Worm (Caenorhabditis elegans) whole organism, L1 larva: ENCODE results near the gene kin-24.

ENCODE experiments used
- C16A3.4 ChIP-seq: fragments of 150-350 bp; optimal IDR thresholded peaks from 2 replicates; lab custom pipeline; 2014; ENCODE audit warnings: missing biosample characterization, missing genetic modification characterization
- C34B4.2 ChIP-seq: sonication (generic microtip); optimal IDR thresholded peaks from 2 replicates; lab custom pipeline; 2017; ENCODE audit warnings: mild to moderate bottlenecking, missing genetic modification characterization, missing compliant biosample characterization
- Y116A8C.19 ChIP-seq: sonication (generic microtip); optimal IDR thresholded peaks from 2 replicates; lab custom pipeline; 2016; ENCODE audit warnings: missing compliant biosample characterization, missing genetic modification characterization, borderline replicate concordance
- aha-1 ChIP-seq: fragments of 150-350 bp; optimal IDR thresholded peaks from 2 replicates; lab custom pipeline; 2014; ENCODE audit warnings: missing biosample characterization, missing genetic modification characterization
- alr-1 ChIP-seq: fragments of 200-800 bp; sonication (Bioruptor generic); optimal IDR thresholded peaks from 2 replicates; lab custom pipeline; 2018; ENCODE audit warnings: borderline replicate concordance, mild to moderate bottlenecking, missing genetic modification characterization, missing compliant biosample characterization
- aly-2 ChIP-seq: fragments of 150-350 bp; optimal IDR thresholded peaks from 2 replicates; lab custom pipeline; 2014; ENCODE audit warnings: missing biosample characterization, missing genetic modification characterization
- blmp-1 ChIP-seq: fragments of 150-350 bp; optimal IDR thresholded peaks from 2 replicates; lab custom pipeline; 2014; ENCODE audit warnings: missing biosample characterization, missing genetic modification characterization
- ceh-8 ChIP-seq: fragments of 200-800 bp; sonication (Bioruptor generic); optimal IDR thresholded peaks from 2 replicates; lab custom pipeline; 2018; ENCODE audit warnings: mild to moderate bottlenecking, missing genetic modification characterization, moderate library complexity, missing compliant biosample characterization
- ces-1 ChIP-seq: fragments of 150-350 bp; optimal IDR thresholded peaks from 2 replicates; lab custom pipeline; 2014; ENCODE audit warnings: missing biosample characterization, missing genetic modification reagents, missing genetic modification characterization
- dsc-1 ChIP-seq: sonication (generic microtip); optimal IDR thresholded peaks from 2 replicates; lab custom pipeline; 2016; ENCODE audit warnings: mild to moderate bottlenecking, missing genetic modification characterization, missing compliant biosample characterization
- efl-1 ChIP-seq, 4 experiments: fragments of 150-350 bp; optimal IDR thresholded peaks in 3 of 4; peaks in 1 of 4; 1 replicate in 1 of 4; 2 replicates in 3 of 4; lab custom pipeline; 2014; ENCODE audit warnings: missing biosample characterization in 2 of 4, missing genetic modification characterization in 2 of 4, missing genetic modification reagents in 2 of 4
- efl-3 ChIP-seq: fragments of 200-800 bp; sonication (Bioruptor generic); optimal IDR thresholded peaks from 2 replicates; lab custom pipeline; 2018; ENCODE audit warnings: mild to moderate bottlenecking, missing genetic modification characterization, missing compliant biosample characterization
- fkh-4 ChIP-seq: sonication (generic microtip); optimal IDR thresholded peaks from 2 replicates; lab custom pipeline; 2016; ENCODE audit warnings: missing compliant biosample characterization, missing genetic modification characterization, borderline replicate concordance
- fkh-8 ChIP-seq: sonication (generic microtip); optimal IDR thresholded peaks from 2 replicates; lab custom pipeline; 2016; ENCODE audit warnings: mild to moderate bottlenecking, missing genetic modification characterization, missing compliant biosample characterization
- fos-1 ChIP-seq: fragments of 150-350 bp; optimal IDR thresholded peaks from 2 replicates; lab custom pipeline; 2014; ENCODE audit warnings: missing biosample characterization, missing genetic modification characterization
- hlh-17 ChIP-seq: fragments of 200-800 bp; sonication (Bioruptor generic); optimal IDR thresholded peaks from 2 replicates; lab custom pipeline; 2018; ENCODE audit warnings: missing genetic modification characterization, mild to moderate bottlenecking, missing compliant biosample characterization, moderate library complexity, borderline replicate concordance
- hlh-4 ChIP-seq: sonication (generic microtip); optimal IDR thresholded peaks from 2 replicates; lab custom pipeline; 2016; ENCODE audit warnings: mild to moderate bottlenecking, missing genetic modification characterization, missing compliant biosample characterization
- irx-1 ChIP-seq: sonication (generic microtip); optimal IDR thresholded peaks from 2 replicates; lab custom pipeline; 2016; ENCODE audit warnings: missing genetic modification characterization, missing compliant biosample characterization
- lin-13 ChIP-seq: fragments of 150-350 bp; optimal IDR thresholded peaks from 2 replicates; lab custom pipeline; 2014; ENCODE audit warnings: missing biosample characterization, missing genetic modification reagents, missing genetic modification characterization
- lin-14 ChIP-seq: fragments of 200-800 bp; sonication (Bioruptor generic); optimal IDR thresholded peaks from 2 replicates; lab custom pipeline; 2018; ENCODE audit warnings: mild to moderate bottlenecking, missing genetic modification characterization, moderate library complexity, missing compliant biosample characterization
- lin-15B ChIP-seq: fragments of 150-350 bp; sonication (generic microtip); optimal IDR thresholded peaks from 3 replicates; lab custom pipeline; 2014; ENCODE audit warnings: missing biosample characterization, missing genetic modification characterization
- lin-35 ChIP-seq, 2 experiments: fragments of 150-350 bp; optimal IDR thresholded peaks; 2 replicates each; lab custom pipeline; 2014; ENCODE audit warnings: missing biosample characterization in 2 of 2, missing genetic modification characterization in 2 of 2, missing genetic modification reagents in 2 of 2
- lin-39 ChIP-seq: fragments of 150-350 bp; optimal IDR thresholded peaks from 2 replicates; lab custom pipeline; 2014; ENCODE audit warnings: missing biosample characterization, missing genetic modification reagents, missing genetic modification characterization
- lir-3 ChIP-seq: sonication (generic microtip); optimal IDR thresholded peaks from 2 replicates; lab custom pipeline; 2016; ENCODE audit warnings: mild to moderate bottlenecking, missing genetic modification characterization, moderate library complexity, missing compliant biosample characterization; ENCODE audit not compliant: poor library complexity
- nhr-11 ChIP-seq: fragments of 150-350 bp; optimal IDR thresholded peaks from 2 replicates; lab custom pipeline; 2014; ENCODE audit warnings: missing biosample characterization, missing genetic modification characterization
- nhr-12 ChIP-seq: sonication (generic microtip); optimal IDR thresholded peaks from 2 replicates; lab custom pipeline; 2017; ENCODE audit warnings: missing biosample characterization, missing genetic modification characterization
- nhr-20 ChIP-seq: sonication (generic microtip); optimal IDR thresholded peaks from 2 replicates; lab custom pipeline; 2016; ENCODE audit warnings: mild to moderate bottlenecking, missing genetic modification characterization, missing compliant biosample characterization
- nhr-28 ChIP-seq: fragments of 150-350 bp; optimal IDR thresholded peaks from 2 replicates; lab custom pipeline; 2014; ENCODE audit warnings: missing biosample characterization, missing genetic modification characterization
- nhr-47 ChIP-seq: sonication (generic microtip); optimal IDR thresholded peaks from 2 replicates; lab custom pipeline; 2016; ENCODE audit warnings: mild to moderate bottlenecking, missing genetic modification characterization, moderate library complexity, missing compliant biosample characterization
- nhr-71 ChIP-seq: sonication (generic microtip); optimal IDR thresholded peaks from 2 replicates; lab custom pipeline; 2016; ENCODE audit warnings: mild to moderate bottlenecking, missing genetic modification characterization, moderate library complexity, missing compliant biosample characterization
- nhr-76 ChIP-seq: sonication (generic microtip); optimal IDR thresholded peaks from 2 replicates; lab custom pipeline; 2017; ENCODE audit warnings: missing biosample characterization, missing genetic modification characterization
- nhr-77 ChIP-seq: fragments of 150-350 bp; optimal IDR thresholded peaks from 2 replicates; lab custom pipeline; 2014; ENCODE audit warnings: missing biosample characterization, missing genetic modification characterization
- nhr-85 ChIP-seq: sonication (generic microtip); peaks from one replicate; lab custom pipeline; 2016; ENCODE audit warnings: missing genetic modification characterization, inconsistent platforms, missing compliant biosample characterization
- nhr-90 ChIP-seq: sonication (generic microtip); optimal IDR thresholded peaks from 2 replicates; lab custom pipeline; 2016; ENCODE audit warnings: mild to moderate bottlenecking, missing genetic modification characterization, missing compliant biosample characterization; ENCODE audit not compliant: poor library complexity
- pax-3 ChIP-seq: fragments of 200-800 bp; sonication (Bioruptor generic); optimal IDR thresholded peaks from 2 replicates; lab custom pipeline; 2018; ENCODE audit warnings: mild to moderate bottlenecking, missing genetic modification characterization, moderate library complexity, missing compliant biosample characterization
- rnt-1 ChIP-seq: sonication (generic microtip); optimal IDR thresholded peaks from 2 replicates; lab custom pipeline; 2016; ENCODE audit warnings: mild to moderate bottlenecking, missing genetic modification characterization, moderate library complexity, missing compliant biosample characterization
- skn-1 ChIP-seq: fragments of 150-350 bp; optimal IDR thresholded peaks from 2 replicates; lab custom pipeline; 2014; ENCODE audit warnings: missing biosample characterization, missing genetic modification characterization
- snu-23 ChIP-seq: sonication (generic microtip); optimal IDR thresholded peaks from 2 replicates; lab custom pipeline; 2016; ENCODE audit warnings: missing genetic modification characterization, missing compliant biosample characterization
- sox-4 ChIP-seq: sonication (generic microtip); optimal IDR thresholded peaks from 2 replicates; lab custom pipeline; 2016; ENCODE audit warnings: missing genetic modification characterization, missing compliant biosample characterization
- sptf-1 ChIP-seq: fragments of 150-350 bp; optimal IDR thresholded peaks from 2 replicates; lab custom pipeline; 2014; ENCODE audit warnings: missing biosample characterization, missing genetic modification characterization
- tbx-2 ChIP-seq: sonication (generic microtip); optimal IDR thresholded peaks from 2 replicates; lab custom pipeline; 2016; ENCODE audit warnings: missing genetic modification characterization, missing compliant biosample characterization
- unc-30 ChIP-seq: sonication (generic microtip); optimal IDR thresholded peaks from 2 replicates; lab custom pipeline; 2017; ENCODE audit warnings: missing biosample characterization, missing genetic modification characterization
- unc-86 ChIP-seq: sonication (generic microtip); optimal IDR thresholded peaks from 2 replicates; lab custom pipeline; 2016; ENCODE audit warnings: missing genetic modification characterization, missing compliant biosample characterization
- vab-15 ChIP-seq: sonication (generic microtip); optimal IDR thresholded peaks from 2 replicates; lab custom pipeline; 2017; ENCODE audit warnings: missing genotype, mild to moderate bottlenecking, missing genetic modification characterization, missing compliant biosample characterization
- xbp-1 ChIP-seq: sonication (generic microtip); optimal IDR thresholded peaks from 2 replicates; lab custom pipeline; 2016; ENCODE audit warnings: missing genetic modification characterization, missing compliant biosample characterization
- zag-1 ChIP-seq: fragments of 150-350 bp; optimal IDR thresholded peaks from 2 replicates; lab custom pipeline; 2014; ENCODE audit warnings: missing biosample characterization, missing genetic modification characterization
- zip-4 ChIP-seq: fragments of 200-800 bp; sonication (Bioruptor generic); optimal IDR thresholded peaks from 2 replicates; lab custom pipeline; 2018; ENCODE audit warnings: mild to moderate bottlenecking, missing genetic modification characterization, moderate library complexity, missing compliant biosample characterization

Gene kin-24

ce11 chrIV:9795250-9795649, 45.6 kb downstream of the kin-24 start:
- TF ChIP-seq efl-1 (optimal IDR thresholded peaks at IDR 0.05; lab: Kevin White, UChicago) (no peak), efl-1 (GFP tag; optimal IDR thresholded peaks at IDR 0.05 in 1 of 2; lab: Kevin White, UChicago) (peak in 1 of 2 experiments; percentile 92), nhr-76 (tag; lab: Kevin White, UChicago) (no peak)

ce11 chrIV:9790708-9791107, 50.2 kb downstream of the kin-24 start:
- TF ChIP-seq unc-30 (tag; lab: Kevin White, UChicago) (no peak), nhr-77 (tag; lab: Kevin White, UChicago) (no peak), nhr-11 (tag; lab: Kevin White, UChicago) (no peak), lin-13 (no peak), irx-1 (tag; lab: Kevin White, UChicago) (peak; percentile 42), pax-3 (tag; lab: Kevin White, UChicago) (no peak), nhr-20 (tag; lab: Kevin White, UChicago) (peak; percentile 17), fkh-8 (no peak), lin-15B (tag; lab: Kevin White, UChicago) (no peak), sox-4 (no peak), rnt-1 (no peak), skn-1 (tag; lab: Kevin White, UChicago) (no peak), ceh-8 (GFP tag; lab: Kevin White, UChicago) (no peak), C16A3.4 (no peak), snu-23 (peak; percentile 22), zip-4 (GFP tag; lab: Kevin White, UChicago) (no peak), nhr-90 (tag; lab: Kevin White, UChicago) (no peak), vab-15 (tag; lab: Kevin White, UChicago) (peak; percentile 66), C34B4.2 (no peak), nhr-28 (tag; lab: Kevin White, UChicago) (no peak), nhr-12 (tag; lab: Kevin White, UChicago) (no peak), xbp-1 (no peak), aly-2 (no peak), lin-14 (GFP tag; lab: Kevin White, UChicago) (no peak), fkh-4 (tag; lab: Kevin White, UChicago) (no peak), unc-86 (tag; lab: Kevin White, UChicago) (no peak), nhr-71 (tag; lab: Kevin White, UChicago) (peak; percentile 39), sptf-1 (tag; lab: Kevin White, UChicago) (no peak), ces-1 (GFP tag; lab: Kevin White, UChicago) (no peak), nhr-85 (tag; lab: Kevin White, UChicago) (peak; percentile 86), lin-39 (tag; lab: Kevin White, UChicago) (peak; percentile 47), alr-1 (tag; lab: Kevin White, UChicago) (no peak), fos-1 (tag; lab: Kevin White, UChicago) (no peak), lin-35 (GFP tag; optimal IDR thresholded peaks at IDR 0.05; lab: Kevin White, UChicago) (no peak), nhr-47 (tag; lab: Kevin White, UChicago) (no peak), blmp-1 (peak; percentile 17), efl-3 (GFP tag; lab: Kevin White, UChicago) (peak; percentile 34), Y116A8C.19 (tag; lab: Kevin White, UChicago) (no peak), tbx-2 (tag; lab: Kevin White, UChicago) (peak; percentile 15)

ce11 chrIV:9789496-9789895, 51.4 kb downstream of the kin-24 start, which contains the start of gene T13F2.4:
TSS of gene T13F2.4 (plus strand) at chrIV:9789796.
- TF ChIP-seq lin-35 (GFP tag; optimal IDR thresholded peaks at IDR 0.05; lab: Kevin White, UChicago) (no peak), aha-1 (no peak), sptf-1 (tag; lab: Kevin White, UChicago) (no peak), ceh-8 (GFP tag; lab: Kevin White, UChicago) (no peak), tbx-2 (tag; lab: Kevin White, UChicago) (no peak), hlh-17 (GFP tag; lab: Kevin White, UChicago) (no peak), zag-1 (tag; lab: Kevin White, UChicago) (no peak), zip-4 (GFP tag; lab: Kevin White, UChicago) (no peak), xbp-1 (no peak), vab-15 (tag; lab: Kevin White, UChicago) (no peak), hlh-4 (tag; lab: Kevin White, UChicago) (no peak), C16A3.4 (no peak), dsc-1 (no peak), nhr-90 (tag; lab: Kevin White, UChicago) (no peak), lir-3 (tag; lab: Kevin White, UChicago) (no peak), nhr-11 (tag; lab: Kevin White, UChicago) (no peak), lin-13 (no peak)
